Fruit fly (Drosophila melanogaster) whole organism, prepupa: ENCODE data around the gene Pep.

ENCODE experiments used
- CG10631 ChIP-seq: fragments of 200-800 bp; sonication (Bioruptor generic); optimal IDR thresholded peaks from 2 replicates; lab custom pipeline; 2016; ENCODE audit warnings: missing biosample characterization, missing genetic modification characterization
- CG11294 ChIP-seq: fragments of 200-800 bp; sonication (Bioruptor generic); IDR thresholded peaks from 2 replicates; pipeline ENCODE4 v1.3.6; 2022; ENCODE audit warnings: missing biosample characterization, missing genetic modification characterization
- CG11762 ChIP-seq: fragments of 200-800 bp; sonication (Bioruptor generic); optimal IDR thresholded peaks from 3 replicates; lab custom pipeline; 2016; ENCODE audit warnings: missing biosample characterization, missing genetic modification characterization; ENCODE audit not compliant: insufficient read depth
- CG11902 ChIP-seq: fragments of 200-800 bp; sonication (Bioruptor generic); optimal IDR thresholded peaks from 3 replicates; lab custom pipeline; 2016; ENCODE audit warnings: missing biosample characterization, missing genetic modification characterization
- CG15336 ChIP-seq: fragments of 200-800 bp; sonication (Bioruptor generic); IDR thresholded peaks from 2 replicates; pipeline ENCODE4 v1.3.6; 2022; ENCODE audit warnings: missing biosample characterization, missing genetic modification characterization
- CG16779 ChIP-seq: fragments of 200-800 bp; sonication (Bioruptor generic); optimal IDR thresholded peaks from 3 replicates; lab custom pipeline; 2017; ENCODE audit warnings: missing biosample characterization, mild to moderate bottlenecking, missing genetic modification characterization
- CG3032 ChIP-seq: fragments of 200-800 bp; optimal IDR thresholded peaks from 2 replicates; lab custom pipeline; 2019; ENCODE audit warnings: missing biosample characterization, mild to moderate bottlenecking, missing genetic modification characterization, moderate library complexity
- CG31627 ChIP-seq: fragments of 200-800 bp; sonication (Bioruptor generic); optimal IDR thresholded peaks from 3 replicates; lab custom pipeline; 2016; ENCODE audit warnings: missing biosample characterization, missing genetic modification characterization
- CG3919 ChIP-seq: fragments of 200-800 bp; sonication (Bioruptor generic); optimal IDR thresholded peaks from 3 replicates; lab custom pipeline; 2016; ENCODE audit warnings: missing biosample characterization, missing genetic modification characterization
- CG4318 ChIP-seq: fragments of 200-800 bp; sonication (Bioruptor generic); optimal IDR thresholded peaks from 3 replicates; lab custom pipeline; 2017; ENCODE audit warnings: missing biosample characterization, mild to moderate bottlenecking, missing genetic modification characterization
- CG6163 ChIP-seq: fragments of 200-800 bp; sonication (Bioruptor generic); IDR thresholded peaks from 3 replicates; pipeline ENCODE4 v1.3.6; 2022; ENCODE audit warnings: missing biosample characterization, missing genetic modification characterization
- CG6276 ChIP-seq: fragments of 200-800 bp; sonication (Bioruptor generic); optimal IDR thresholded peaks from 2 replicates; lab custom pipeline; 2017; ENCODE audit warnings: missing biosample characterization, mild to moderate bottlenecking, missing genetic modification characterization
- CG6808 ChIP-seq: fragments of 200-800 bp; sonication (Bioruptor generic); optimal IDR thresholded peaks from 3 replicates; lab custom pipeline; 2017; ENCODE audit warnings: missing biosample characterization, missing genetic modification characterization, mild to moderate bottlenecking, moderate library complexity, missing genetic modification reagents
- CG6854 ChIP-seq: fragments of 200-800 bp; sonication (Bioruptor generic); optimal IDR thresholded peaks from 2 replicates; lab custom pipeline; 2017; ENCODE audit warnings: missing biosample characterization, mild to moderate bottlenecking, missing genetic modification characterization
- CG7368 ChIP-seq: fragments of 200-800 bp; sonication (Bioruptor generic); optimal IDR thresholded peaks from 3 replicates; lab custom pipeline; 2016; ENCODE audit warnings: missing biosample characterization, missing genetic modification characterization
- CG8119 ChIP-seq: fragments of 200-800 bp; sonication (Bioruptor generic); IDR thresholded peaks from 3 replicates; pipeline ENCODE4 v1.3.6; 2022; ENCODE audit warnings: missing biosample characterization, missing genetic modification characterization
- CG8319 ChIP-seq: fragments of 200-800 bp; sonication (Bioruptor generic); optimal IDR thresholded peaks from 3 replicates; lab custom pipeline; 2016; ENCODE audit warnings: missing biosample characterization, missing genetic modification characterization
- CG9139 ChIP-seq: fragments of 200-800 bp; sonication (Bioruptor generic); optimal IDR thresholded peaks from 3 replicates; lab custom pipeline; 2017; ENCODE audit warnings: missing biosample characterization, mild to moderate bottlenecking, missing genetic modification characterization
- Eip75B ChIP-seq: fragments of 200-800 bp; sonication (Bioruptor generic); optimal IDR thresholded peaks from 3 replicates; lab custom pipeline; 2016; ENCODE audit warnings: missing biosample characterization, missing genetic modification characterization
- Eip78C ChIP-seq: fragments of 200-800 bp; sonication (Bioruptor generic); peaks from one replicate; lab custom pipeline; 2016; ENCODE audit warnings: missing biosample characterization, missing genetic modification characterization
- Eip93F ChIP-seq: fragments of 200-800 bp; sonication (Bioruptor generic); optimal IDR thresholded peaks from 2 replicates; lab custom pipeline; 2016; ENCODE audit warnings: missing biosample characterization, mild to moderate bottlenecking, missing genetic modification characterization
- Ets96B ChIP-seq: fragments of 200-800 bp; optimal IDR thresholded peaks from 2 replicates; lab custom pipeline; 2019; ENCODE audit warnings: missing biosample characterization, mild to moderate bottlenecking, missing genetic modification characterization, moderate library complexity
- Gug ChIP-seq: fragments of 200-800 bp; sonication (Bioruptor generic); IDR thresholded peaks from 2 replicates; pipeline ENCODE4 v1.3.6; 2022; ENCODE audit warnings: missing biosample characterization, missing genetic modification characterization
- Hr38 ChIP-seq: sonication (Bioruptor generic); optimal IDR thresholded peaks from 2 replicates; lab custom pipeline; 2016; ENCODE audit warnings: missing biosample characterization, missing genetic modification characterization
- Hr39 ChIP-seq: fragments of 200-800 bp; sonication (Bioruptor generic); optimal IDR thresholded peaks from 2 replicates; lab custom pipeline; 2016; ENCODE audit warnings: missing biosample characterization, missing genetic modification characterization
- Hr4 ChIP-seq: fragments of 200-800 bp; sonication (Bioruptor generic); optimal IDR thresholded peaks from 3 replicates; lab custom pipeline; 2016; ENCODE audit warnings: missing biosample characterization, missing genetic modification characterization
- OdsH ChIP-seq: fragments of 200-800 bp; sonication (Bioruptor generic); optimal IDR thresholded peaks from 3 replicates; lab custom pipeline; 2016; ENCODE audit warnings: missing biosample characterization, missing genetic modification characterization
- Smox ChIP-seq: fragments of 200-800 bp; sonication (Bioruptor generic); optimal IDR thresholded peaks from 3 replicates; lab custom pipeline; 2016; ENCODE audit warnings: missing biosample characterization, missing genetic modification characterization
- Sox102F ChIP-seq: fragments of 200-800 bp; sonication (Bioruptor generic); optimal IDR thresholded peaks from 2 replicates; lab custom pipeline; 2016; ENCODE audit warnings: missing biosample characterization, mild to moderate bottlenecking, missing genetic modification characterization
- Sox14 ChIP-seq: fragments of 200-800 bp; sonication (Bioruptor generic); optimal IDR thresholded peaks from 3 replicates; lab custom pipeline; 2016; ENCODE audit warnings: missing biosample characterization, missing genetic modification characterization
- achi ChIP-seq: fragments of 200-800 bp; sonication (Bioruptor generic); optimal IDR thresholded peaks from 3 replicates; lab custom pipeline; 2016; ENCODE audit warnings: missing biosample characterization, missing genetic modification characterization
- dac ChIP-seq: fragments of 200-800 bp; sonication (Bioruptor generic); optimal IDR thresholded peaks from 2 replicates; lab custom pipeline; 2017; ENCODE audit warnings: missing biosample characterization, mild to moderate bottlenecking, missing genetic modification characterization
- esn ChIP-seq: fragments of 200-800 bp; sonication (Bioruptor generic); optimal IDR thresholded peaks from 2 replicates; lab custom pipeline; 2016; ENCODE audit warnings: missing biosample characterization, mild to moderate bottlenecking, missing genetic modification characterization, moderate library complexity
- fd59A ChIP-seq: fragments of 200-800 bp; sonication (Bioruptor generic); optimal IDR thresholded peaks from 2 replicates; lab custom pipeline; 2017; ENCODE audit warnings: missing biosample characterization, mild to moderate bottlenecking, missing genetic modification characterization, missing genetic modification reagents
- fd85E ChIP-seq: fragments of 200-800 bp; sonication (Bioruptor generic); optimal IDR thresholded peaks from 3 replicates; lab custom pipeline; 2016; ENCODE audit warnings: missing biosample characterization, missing genetic modification characterization
- fkh ChIP-seq: fragments of 200-800 bp; sonication (Bioruptor generic); optimal IDR thresholded peaks from 3 replicates; lab custom pipeline; 2017; ENCODE audit warnings: missing biosample characterization, mild to moderate bottlenecking, missing genetic modification characterization, moderate library complexity
- lz ChIP-seq: fragments of 200-800 bp; sonication (Bioruptor generic); optimal IDR thresholded peaks from 3 replicates; lab custom pipeline; 2016; ENCODE audit warnings: missing biosample characterization, missing genetic modification characterization
- net ChIP-seq: fragments of 200-800 bp; sonication (Bioruptor generic); optimal IDR thresholded peaks from 3 replicates; lab custom pipeline; 2016; ENCODE audit warnings: missing biosample characterization, missing genetic modification characterization
- spab ChIP-seq: fragments of 200-800 bp; sonication (Bioruptor generic); optimal IDR thresholded peaks from 2 replicates; lab custom pipeline; 2017; ENCODE audit warnings: missing biosample characterization, mild to moderate bottlenecking, missing genetic modification characterization, missing genetic modification reagents
- svp ChIP-seq: fragments of 200-800 bp; sonication (Bioruptor generic); peaks from one replicate; lab custom pipeline; 2016; ENCODE audit warnings: missing biosample characterization, missing genetic modification characterization
- topi ChIP-seq: fragments of 200-800 bp; sonication (Bioruptor generic); optimal IDR thresholded peaks from 3 replicates; lab custom pipeline; 2016; ENCODE audit warnings: missing biosample characterization, missing genetic modification characterization
- vri ChIP-seq: fragments of 200-800 bp; sonication (Bioruptor generic); optimal IDR thresholded peaks from 3 replicates; lab custom pipeline; 2016; ENCODE audit warnings: missing biosample characterization, mild to moderate bottlenecking, missing genetic modification characterization

Gene Pep

dm6 chr3L:17644906-17645244 lies at the start of gene Pep (continued):
- TF ChIP-seq fd85E (GFP tag; lab: Kevin White, UChicago) (no peak), net (no peak), Sox102F (GFP tag; lab: Kevin White, UChicago) (peak; percentile 36), CG11294 (no peak), OdsH (GFP tag; lab: Kevin White, UChicago) (no peak), CG6276 (GFP tag; lab: Kevin White, UChicago) (no peak), CG8319 (GFP tag; lab: Kevin White, UChicago) (no peak)

- no peak for TF ChIP-seq Hr39 (GFP tag; lab: Kevin White, UChicago)
- TF ChIP-seq Eip75B, result no peak
- TF ChIP-seq fd59A (GFP tag; lab: Kevin White, UChicago), result no peak
- TF ChIP-seq Smox (GFP tag; lab: Kevin White, UChicago), result no peak
- no peak for TF ChIP-seq esn
- TF ChIP-seq CG6808 (GFP tag; lab: Kevin White, UChicago), result no peak
- TF ChIP-seq CG8119 (GFP tag; lab: Robert Waterston, UW), result no peak
- TF ChIP-seq CG6854 (GFP tag; lab: Kevin White, UChicago), result no peak
- TF ChIP-seq vri (GFP tag; lab: Kevin White, UChicago), result no peak
- no peak for TF ChIP-seq Ets96B (tag; lab: Kevin White, UChicago)
- TF ChIP-seq lz (GFP tag; lab: Kevin White, UChicago), result no peak
- no peak for TF ChIP-seq Eip78C (GFP tag; lab: Kevin White, UChicago)
- TF ChIP-seq CG8319 (GFP tag; lab: Kevin White, UChicago), result no peak
Measured at dm6 chr3L:17689579-17690191, 44.8 kb upstream of the Pep start, which contains the start of gene Ccn. Gene Ccn, plus strand, starts transcription at chr3L:17690015.

DNA sequence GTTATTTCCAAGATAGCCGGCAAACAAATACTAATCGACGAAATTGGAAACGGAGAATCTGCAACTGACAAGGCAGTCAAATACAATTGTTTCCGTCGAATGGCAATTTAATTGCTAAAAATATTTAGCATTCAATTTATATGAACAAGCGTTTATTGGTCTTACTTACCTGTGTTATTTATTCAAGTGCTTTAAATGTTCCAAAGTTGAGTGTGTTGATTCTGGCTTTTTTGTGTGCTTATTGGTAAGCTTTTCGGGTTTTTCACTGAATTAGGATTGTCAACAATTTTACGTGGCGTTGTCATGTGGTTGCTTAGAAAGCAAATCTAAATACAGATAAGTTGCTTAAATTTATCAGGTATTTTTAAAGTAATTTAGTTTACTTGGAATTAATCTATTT lies 26.9 kb upstream of the Pep start:
- TF ChIP-seq fkh (GFP tag; lab: Kevin White, UChicago) (peak; percentile 51), topi (GFP tag; lab: Kevin White, UChicago) (no peak)

DNA sequence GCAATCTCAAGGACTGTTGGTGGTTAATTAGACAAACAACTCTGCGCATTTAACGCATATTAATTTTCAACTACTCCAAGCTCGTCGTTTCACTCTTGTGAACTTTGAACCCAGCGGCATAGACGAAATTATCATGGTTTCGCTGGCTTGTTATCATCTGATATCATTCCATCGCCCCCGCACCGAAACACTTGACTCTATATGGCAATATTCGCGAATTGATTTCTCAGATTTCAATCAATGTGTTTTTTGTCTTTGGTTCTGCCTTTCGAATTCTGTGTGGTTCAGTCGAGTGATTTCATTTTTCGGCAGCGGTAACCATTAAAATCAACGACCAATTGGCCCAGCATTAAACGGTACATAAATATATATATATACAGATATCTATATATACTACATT lies 26.5 kb upstream of the Pep start, which contains the start of gene CG34251:
Gene CG34251 (plus strand): TSS at position 301 of the 400 bp plus-strand sequence.
- TF ChIP-seq CG16779 (tag; lab: Kevin White, UChicago) (no peak), spab (GFP tag; lab: Kevin White, UChicago) (no peak), CG6163 (GFP tag; lab: Robert Waterston, UW) (no peak), achi (GFP tag; lab: Kevin White, UChicago) (no peak), Sox102F (GFP tag; lab: Kevin White, UChicago) (no peak), CG31627 (GFP tag; lab: Kevin White, UChicago) (no peak), Smox (GFP tag; lab: Kevin White, UChicago) (no peak), fd85E (GFP tag; lab: Kevin White, UChicago) (no peak), Hr4 (GFP tag; lab: Kevin White, UChicago) (no peak)

- TF ChIP-seq CG11762 (GFP tag; lab: Kevin White, UChicago) (no peak), CG31627 (GFP tag; lab: Kevin White, UChicago) (no peak), Gug (GFP tag; lab: Robert Waterston, UW) (no peak; the same call in 1 of the 2 replicates), CG10631 (GFP tag; lab: Kevin White, UChicago) (peak; percentile 16), CG4318 (no peak), CG11902 (GFP tag; lab: Kevin White, UChicago) (no peak), CG7368 (GFP tag; lab: Kevin White, UChicago) (no peak), dac (GFP tag; lab: Kevin White, UChicago) (no peak), CG3919 (GFP tag; lab: Kevin White, UChicago) (no peak), Hr38 (no peak), net (no peak), Eip93F (GFP tag; lab: Kevin White, UChicago) (no peak), CG8319 (GFP tag; lab: Kevin White, UChicago) (no peak), CG3032 (tag; lab: Kevin White, UChicago) (peak; percentile 32), CG6808 (GFP tag; lab: Kevin White, UChicago) (no peak), CG8119 (GFP tag; lab: Robert Waterston, UW) (no peak), OdsH (GFP tag; lab: Kevin White, UChicago) (no peak), Sox14 (GFP tag; lab: Kevin White, UChicago) (no peak), CG9139 (GFP tag; lab: Kevin White, UChicago) (peak; percentile 12), svp (GFP tag; lab: Kevin White, UChicago) (peak; percentile 59), CG15336 (no peak)
Measured at dm6 chr3L:17668945-17669779, 24.3 kb upstream of the Pep start, which contains the start of gene Crtc. Gene Crtc, minus strand, starts transcription at chr3L:17669234.
